Fruit fly (Drosophila melanogaster) whole organism, embryonic: ENCODE data around the gene Cpr65Au.
A peak's percentile ranks its signal among the peaks of the same experiment; 100 is the strongest.

Experiments
- Abd-B ChIP-seq: fragments of 200-800 bp; sonication (Bioruptor generic); optimal IDR thresholded peaks from 2 replicates; lab custom pipeline; 2018; ENCODE audit warnings: missing biosample characterization, mild to moderate bottlenecking, missing genetic modification characterization, moderate library complexity
- B-H1 ChIP-seq: fragments of 200-800 bp; sonication (Bioruptor generic); IDR thresholded peaks from 3 replicates; pipeline ENCODE4 v1.3.6; 2022; ENCODE audit warnings: missing biosample characterization, missing genetic modification characterization
- CG10209 ChIP-seq: fragments of 200-800 bp; sonication (Bioruptor generic); optimal IDR thresholded peaks from 3 replicates; lab custom pipeline; 2017; ENCODE audit warnings: missing biosample characterization, mild to moderate bottlenecking, missing genetic modification characterization, missing genetic modification reagents
- CG10462 ChIP-seq: fragments of 200-800 bp; sonication (Bioruptor generic); optimal IDR thresholded peaks from 2 replicates; lab custom pipeline; 2016; ENCODE audit warnings: missing biosample characterization, missing genetic modification characterization
- CG10565 ChIP-seq: fragments of 200-800 bp; sonication (Bioruptor generic); optimal IDR thresholded peaks from 3 replicates; lab custom pipeline; 2016; ENCODE audit warnings: missing biosample characterization, mild to moderate bottlenecking, missing genetic modification characterization
- CG11247 ChIP-seq: fragments of 200-800 bp; sonication (Bioruptor generic); IDR thresholded peaks from 2 replicates; pipeline ENCODE4 v1.3.6; 2022; ENCODE audit warnings: missing biosample characterization, missing genetic modification characterization
- CG11504 ChIP-seq: fragments of 200-800 bp; sonication (Bioruptor generic); optimal IDR thresholded peaks from 3 replicates; lab custom pipeline; 2019; ENCODE audit warnings: missing biosample characterization, mild to moderate bottlenecking, missing genetic modification characterization, moderate library complexity
- CG12071 ChIP-seq: fragments of 200-800 bp; sonication (Bioruptor generic); optimal IDR thresholded peaks from 3 replicates; lab custom pipeline; 2018; ENCODE audit warnings: missing biosample characterization, mild to moderate bottlenecking, missing genetic modification characterization
- CG14441 ChIP-seq: fragments of 200-800 bp; sonication (Bioruptor generic); IDR thresholded peaks from 2 replicates; pipeline ENCODE4 v1.3.6; 2022; ENCODE audit warnings: missing biosample characterization, missing genetic modification characterization
- CG17328 ChIP-seq: fragments of 200-800 bp; sonication (Bioruptor generic); IDR thresholded peaks from 2 replicates; pipeline ENCODE4 v1.3.6; 2022; ENCODE audit warnings: missing biosample characterization, missing genetic modification characterization
- CG17912 ChIP-seq: fragments of 200-800 bp; sonication (Bioruptor generic); optimal IDR thresholded peaks from 2 replicates; lab custom pipeline; 2018; ENCODE audit warnings: missing biosample characterization, mild to moderate bottlenecking, missing genetic modification characterization
- CG18764 ChIP-seq: fragments of 200-800 bp; sonication (Bioruptor generic); optimal IDR thresholded peaks from 3 replicates; lab custom pipeline; 2016; ENCODE audit warnings: missing biosample characterization, missing genetic modification characterization
- CG2202 ChIP-seq: fragments of 200-800 bp; sonication (Bioruptor generic); optimal IDR thresholded peaks from 2 replicates; lab custom pipeline; 2018; ENCODE audit warnings: missing biosample characterization, mild to moderate bottlenecking, missing genetic modification characterization
- CG33213 ChIP-seq: fragments of 200-800 bp; sonication (Bioruptor generic); optimal IDR thresholded peaks from 3 replicates; lab custom pipeline; 2016; ENCODE audit warnings: missing biosample characterization, missing genetic modification characterization
- CG34224 ChIP-seq: fragments of 200-800 bp; sonication (Bioruptor generic); IDR thresholded peaks from 3 replicates; pipeline ENCODE4 v1.3.6; 2022; ENCODE audit warnings: missing biosample characterization, missing genetic modification characterization; ENCODE audit not compliant: partially characterized antibody
- CG3995 ChIP-seq: fragments of 200-800 bp; sonication (Bioruptor generic); optimal IDR thresholded peaks from 3 replicates; lab custom pipeline; 2016; ENCODE audit warnings: missing biosample characterization, missing genetic modification characterization
- CG4820 ChIP-seq: fragments of 200-800 bp; sonication (Bioruptor generic); optimal IDR thresholded peaks from 3 replicates; lab custom pipeline; 2016; ENCODE audit warnings: missing biosample characterization, missing genetic modification characterization
- CG6683 ChIP-seq: fragments of 200-800 bp; sonication (Bioruptor generic); optimal IDR thresholded peaks from 2 replicates; lab custom pipeline; 2017; ENCODE audit warnings: missing biosample characterization, mild to moderate bottlenecking, missing genetic modification characterization, missing genetic modification reagents
- CG6791 ChIP-seq: fragments of 200-800 bp; sonication (Bioruptor generic); IDR thresholded peaks from 3 replicates; pipeline ENCODE4 v1.3.6; 2022; ENCODE audit warnings: missing biosample characterization, missing genetic modification characterization; ENCODE audit not compliant: partially characterized antibody
- CG7786 ChIP-seq: fragments of 200-800 bp; sonication (Bioruptor generic); optimal IDR thresholded peaks from 2 replicates; lab custom pipeline; 2016; ENCODE audit warnings: missing biosample characterization, missing genetic modification characterization
- CG9609 ChIP-seq: fragments of 200-800 bp; sonication (Bioruptor generic); optimal IDR thresholded peaks from 3 replicates; lab custom pipeline; 2016; ENCODE audit warnings: missing biosample characterization, missing genetic modification characterization
- CG9876 ChIP-seq: fragments of 200-800 bp; sonication (Bioruptor generic); optimal IDR thresholded peaks from 2 replicates; lab custom pipeline; 2016; ENCODE audit warnings: missing biosample characterization, missing genetic modification characterization
- Camta ChIP-seq: fragments of 200-800 bp; sonication (Bioruptor generic); optimal IDR thresholded peaks from 2 replicates; lab custom pipeline; 2016; ENCODE audit warnings: missing biosample characterization, missing genetic modification characterization
- Dip2 ChIP-seq: fragments of 200-800 bp; sonication (Bioruptor generic); IDR thresholded peaks from 2 replicates; pipeline ENCODE4 v1.3.6; 2022; ENCODE audit warnings: missing biosample characterization, missing genetic modification characterization
- Dip3 ChIP-seq: fragments of 200-800 bp; sonication (Bioruptor generic); optimal IDR thresholded peaks from 3 replicates; lab custom pipeline; 2016; ENCODE audit warnings: missing biosample characterization, missing genetic modification characterization
- Ets97D ChIP-seq: fragments of 200-800 bp; sonication (Bioruptor generic); optimal IDR thresholded peaks from 3 replicates; lab custom pipeline; 2016; ENCODE audit warnings: missing biosample characterization, missing genetic modification characterization
- HHEX ChIP-seq: fragments of 200-800 bp; sonication (Bioruptor generic); optimal IDR thresholded peaks from 3 replicates; lab custom pipeline; 2017; ENCODE audit warnings: missing biosample characterization, mild to moderate bottlenecking, missing genetic modification characterization, missing genetic modification reagents
- HLH3B ChIP-seq: fragments of 200-800 bp; sonication (Bioruptor generic); IDR thresholded peaks from 2 replicates; pipeline ENCODE4 v1.3.6; 2022; ENCODE audit warnings: missing biosample characterization, missing genetic modification characterization
- Hmx ChIP-seq: fragments of 200-800 bp; sonication (Bioruptor generic); optimal IDR thresholded peaks from 2 replicates; lab custom pipeline; 2016; ENCODE audit warnings: missing biosample characterization, missing genetic modification characterization
- Jarid2 ChIP-seq: fragments of 200-800 bp; sonication (Bioruptor generic); optimal IDR thresholded peaks from 3 replicates; lab custom pipeline; 2017; ENCODE audit warnings: mild to moderate bottlenecking, missing biosample characterization, missing genetic modification reagents, missing genetic modification characterization
- Myb ChIP-seq: fragments of 200-800 bp; sonication (Bioruptor generic); optimal IDR thresholded peaks from 2 replicates; lab custom pipeline; 2016; ENCODE audit warnings: missing biosample characterization, missing genetic modification characterization
- Nf-YA ChIP-seq: fragments of 200-800 bp; sonication (Bioruptor generic); IDR thresholded peaks from 2 replicates; pipeline ENCODE4 v1.3.6; 2022; ENCODE audit warnings: missing biosample characterization, missing genetic modification characterization
- Ptx1 ChIP-seq: fragments of 200-800 bp; sonication (Bioruptor generic); IDR thresholded peaks from 2 replicates; pipeline ENCODE4 v1.3.6; 2022; ENCODE audit warnings: missing biosample characterization, missing genetic modification characterization
- Sox102F ChIP-seq: fragments of 200-800 bp; sonication (Bioruptor generic); optimal IDR thresholded peaks from 2 replicates; lab custom pipeline; 2018; ENCODE audit warnings: missing biosample characterization, mild to moderate bottlenecking, missing genetic modification characterization, moderate library complexity
- Sry-δ ChIP-seq: fragments of 200-800 bp; sonication (Bioruptor generic); optimal IDR thresholded peaks from 2 replicates; lab custom pipeline; 2016; ENCODE audit warnings: missing biosample characterization, missing genetic modification characterization
- TFAM ChIP-seq: fragments of 200-800 bp; sonication (Bioruptor generic); optimal IDR thresholded peaks from 2 replicates; lab custom pipeline; 2017; ENCODE audit warnings: missing biosample characterization, missing genetic modification characterization, inconsistent platforms
- ap ChIP-seq: fragments of 200-800 bp; sonication (Bioruptor generic); IDR thresholded peaks from 2 replicates; pipeline ENCODE4 v1.3.6; 2022; ENCODE audit warnings: missing biosample characterization, missing genetic modification characterization
- ash1 ChIP-seq: fragments of 200-800 bp; sonication (Bioruptor generic); optimal IDR thresholded peaks from 2 replicates; lab custom pipeline; 2018; ENCODE audit warnings: missing biosample characterization, mild to moderate bottlenecking, missing genetic modification characterization
- da ChIP-seq: fragments of 200-800 bp; sonication (Bioruptor generic); optimal IDR thresholded peaks from 2 replicates; lab custom pipeline; 2016; ENCODE audit warnings: missing biosample characterization, missing genetic modification characterization
- en ChIP-seq: fragments of 200-800 bp; sonication (Bioruptor generic); optimal IDR thresholded peaks from 2 replicates; lab custom pipeline; 2016; ENCODE audit warnings: missing biosample characterization, missing genetic modification characterization
- fd3F ChIP-seq: fragments of 200-800 bp; sonication (Bioruptor generic); optimal IDR thresholded peaks from 2 replicates; lab custom pipeline; 2018; ENCODE audit warnings: missing biosample characterization, mild to moderate bottlenecking, missing genetic modification characterization, moderate library complexity
- gem ChIP-seq: fragments of 200-800 bp; sonication (Bioruptor generic); optimal IDR thresholded peaks from 2 replicates; lab custom pipeline; 2019; ENCODE audit warnings: missing biosample characterization, mild to moderate bottlenecking, missing genetic modification characterization, moderate library complexity
- gsb-n ChIP-seq: fragments of 200-800 bp; sonication (Bioruptor generic); optimal IDR thresholded peaks from 3 replicates; lab custom pipeline; 2018; ENCODE audit warnings: missing biosample characterization, mild to moderate bottlenecking, missing genetic modification characterization
- pho ChIP-seq: fragments of 200-800 bp; sonication (Bioruptor generic); optimal IDR thresholded peaks from 2 replicates; lab custom pipeline; 2016; ENCODE audit warnings: missing biosample characterization, missing genetic modification characterization
- ro ChIP-seq: fragments of 200-800 bp; sonication (Bioruptor generic); IDR thresholded peaks from 2 replicates; pipeline ENCODE4 v1.3.6; 2022; ENCODE audit warnings: missing biosample characterization, missing genetic modification characterization
- sens ChIP-seq: fragments of 200-800 bp; sonication (Bioruptor generic); peaks from one replicate; lab custom pipeline; 2016; ENCODE audit warnings: missing biosample characterization, missing genetic modification characterization
- sima ChIP-seq: fragments of 200-800 bp; sonication (Bioruptor generic); optimal IDR thresholded peaks from 2 replicates; lab custom pipeline; 2016; ENCODE audit warnings: missing biosample characterization, missing genetic modification characterization
- slou ChIP-seq: fragments of 200-800 bp; sonication (Bioruptor generic); optimal IDR thresholded peaks from 3 replicates; lab custom pipeline; 2016; ENCODE audit warnings: missing biosample characterization, missing genetic modification characterization
- sob ChIP-seq: fragments of 200-800 bp; sonication (Bioruptor generic); IDR thresholded peaks from 2 replicates; pipeline ENCODE4 v1.3.6; 2022; ENCODE audit warnings: missing biosample characterization, missing genetic modification characterization
- stwl ChIP-seq: fragments of 200-800 bp; sonication (Bioruptor generic); optimal IDR thresholded peaks from 3 replicates; lab custom pipeline; 2018; ENCODE audit warnings: missing biosample characterization, mild to moderate bottlenecking, missing genetic modification characterization, moderate library complexity

Gene Cpr65Au

dm6 chr3L:6124616-6125408 lies 7.1 kb downstream of the Cpr65Au start (continued):
- TF ChIP-seq CG11247 (GFP tag; lab: Robert Waterston, UW) (peak; percentile 79), stwl (tag; lab: Kevin White, UChicago) (peak; percentile 73), CG9609 (GFP tag; lab: Kevin White, UChicago) (peak; percentile 21), HHEX (GFP tag; lab: Kevin White, UChicago) (peak; percentile 87), CG10462 (GFP tag; lab: Kevin White, UChicago) (peak; percentile 7), slou (GFP tag; lab: Kevin White, UChicago) (peak; percentile 2), CG3995 (GFP tag; lab: Kevin White, UChicago) (peak; percentile 3), sens (GFP tag; lab: Kevin White, UChicago) (peak; percentile 98), ro (GFP tag; lab: Robert Waterston, UW) (no peak), Abd-B (peak; percentile 5), CG17328 (GFP tag; lab: Robert Waterston, UW) (peak; percentile 89), CG4820 (GFP tag; lab: Kevin White, UChicago) (peak; percentile 47), da (GFP tag; lab: Kevin White, UChicago) (peak; percentile 43), CG34224 (no peak), CG33213 (GFP tag; lab: Kevin White, UChicago) (peak; percentile 82), en (GFP tag; lab: Kevin White, UChicago) (peak; percentile 77), Ptx1 (peak; percentile 78), CG9876 (GFP tag; lab: Kevin White, UChicago) (peak; percentile 16), CG6791 (GFP tag; lab: Robert Waterston, UW) (no peak), CG7786 (GFP tag; lab: Kevin White, UChicago) (no peak), Ets97D (peak; percentile 99), ap (GFP tag; lab: Robert Waterston, UW) (peak; percentile 61), Dip2 (GFP tag; lab: Robert Waterston, UW) (no peak), CG2202 (peak; percentile 59), HLH3B (GFP tag; lab: Robert Waterston, UW) (peak; percentile 80), CG12071 (peak; percentile 92), sima (GFP tag; lab: Kevin White, UChicago) (peak; percentile 54), sob (GFP tag; lab: Robert Waterston, UW) (peak; percentile 87), Jarid2 (peak; percentile 58), Myb (GFP tag; lab: Kevin White, UChicago) (peak; percentile 26), CG6683 (GFP tag; lab: Kevin White, UChicago) (peak; percentile 61), Nf-YA (GFP tag; lab: Robert Waterston, UW) (peak; percentile 83), Dip3 (no peak), CG17912 (GFP tag; lab: Kevin White, UChicago) (peak; percentile 90), Sry-δ (GFP tag; lab: Kevin White, UChicago) (peak; percentile 31), CG11504 (tag; lab: Kevin White, UChicago) (peak; percentile 13), CG18764 (GFP tag; lab: Kevin White, UChicago) (peak; percentile 67), Sox102F (peak; percentile 26), CG10565 (GFP tag; lab: Kevin White, UChicago) (peak; percentile 24), CG10209 (GFP tag; lab: Kevin White, UChicago) (peak; percentile 73), CG14441 (GFP tag; lab: Robert Waterston, UW) (peak; percentile 72), gem (tag; lab: Kevin White, UChicago) (peak; percentile 42), TFAM (peak; percentile 56), Camta (GFP tag; lab: Kevin White, UChicago) (peak; percentile 92), ash1 (peak; percentile 77), fd3F (GFP tag; lab: Kevin White, UChicago) (no peak), B-H1 (GFP tag; lab: Robert Waterston, UW) (peak; percentile 70; the same call in 2 of the 3 replicates), Hmx (GFP tag; lab: Kevin White, UChicago) (no peak), gsb-n (peak; percentile 63), pho (GFP tag; lab: Kevin White, UChicago) (peak; percentile 23)
